Fruit fly (Drosophila melanogaster): ENCODE measurements around the gene bcn92.

bcn92 gene

DNA sequence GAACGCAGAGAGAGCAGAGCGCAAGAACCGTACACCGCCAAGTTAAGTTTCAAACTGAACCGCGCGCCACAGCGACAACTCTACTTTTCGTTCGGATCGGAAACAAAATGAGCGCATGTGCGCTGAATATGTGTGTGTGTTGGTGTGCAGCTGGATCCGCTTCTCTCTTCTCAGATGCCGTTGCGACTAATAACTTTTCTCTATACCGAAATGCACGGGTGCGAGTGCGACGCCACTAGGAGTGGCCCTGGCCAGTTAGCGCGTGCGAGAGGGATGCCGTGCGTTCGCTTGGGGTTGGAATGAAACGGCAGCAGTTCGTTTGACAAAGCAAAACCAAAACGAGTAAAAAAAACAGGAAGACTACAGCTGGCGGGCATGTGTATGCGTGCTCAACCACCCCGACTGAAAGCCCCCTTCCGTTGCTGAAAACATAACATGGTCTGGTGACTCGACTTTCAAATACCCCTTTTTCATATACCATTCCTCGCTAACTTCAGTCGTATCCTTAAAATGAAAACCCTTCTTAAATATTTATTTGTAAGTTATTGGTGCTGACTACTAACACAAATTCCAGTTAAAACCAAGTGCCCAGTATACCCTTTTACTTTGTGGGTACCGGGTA is 12.5 kb downstream of the bcn92 start (continued):
- peak; percentile 99 for TF ChIP-seq dsx (GFP tag; optimal IDR thresholded peaks at IDR 0.05; ENCODE audit: poor library complexity, severe bottlenecking)
- peak; percentile 99 for TF ChIP-seq CG7368 (GFP tag; optimal IDR thresholded peaks at IDR 0.05)
- peak; percentile 99 for TF ChIP-seq CG4318 (GFP tag; optimal IDR thresholded peaks at IDR 0.05)
- peak; percentile 99 for TF ChIP-seq CG1621 (tag; optimal IDR thresholded peaks at IDR 0.05)
- peak; percentile 100 for TF ChIP-seq Met (GFP tag; optimal IDR thresholded peaks at IDR 0.05)
- TF ChIP-seq spab (GFP tag; optimal IDR thresholded peaks at IDR 0.05): peak; percentile 99
- TF ChIP-seq svp (GFP tag): peak; percentile 100
- peak; percentile 96 for TF ChIP-seq Blimp-1 (GFP tag; optimal IDR thresholded peaks at IDR 0.05)
- peak; percentile 100 for TF ChIP-seq Lpt (GFP tag; optimal IDR thresholded peaks at IDR 0.05)
- peak; percentile 95 for TF ChIP-seq Hr38 (GFP tag; optimal IDR thresholded peaks at IDR 0.05)
- TF ChIP-seq Sox102F (GFP tag; optimal IDR thresholded peaks at IDR 0.05): peak; percentile 99
- TF ChIP-seq CG3032 (tag; optimal IDR thresholded peaks at IDR 0.05): peak; percentile 100
- TF ChIP-seq CG6163 (GFP tag; IDR thresholded peaks at IDR 0.05): peak; percentile 100
- peak; percentile 99 for TF ChIP-seq Ets21C (GFP tag; optimal IDR thresholded peaks at IDR 0.05)
- TF ChIP-seq fd59A (GFP tag; optimal IDR thresholded peaks at IDR 0.05): peak; percentile 100
- peak; percentile 98 for TF ChIP-seq CG6276 (GFP tag; optimal IDR thresholded peaks at IDR 0.05)
- peak; percentile 100 for TF ChIP-seq Hr39 (GFP tag; optimal IDR thresholded peaks at IDR 0.05)

DNA sequence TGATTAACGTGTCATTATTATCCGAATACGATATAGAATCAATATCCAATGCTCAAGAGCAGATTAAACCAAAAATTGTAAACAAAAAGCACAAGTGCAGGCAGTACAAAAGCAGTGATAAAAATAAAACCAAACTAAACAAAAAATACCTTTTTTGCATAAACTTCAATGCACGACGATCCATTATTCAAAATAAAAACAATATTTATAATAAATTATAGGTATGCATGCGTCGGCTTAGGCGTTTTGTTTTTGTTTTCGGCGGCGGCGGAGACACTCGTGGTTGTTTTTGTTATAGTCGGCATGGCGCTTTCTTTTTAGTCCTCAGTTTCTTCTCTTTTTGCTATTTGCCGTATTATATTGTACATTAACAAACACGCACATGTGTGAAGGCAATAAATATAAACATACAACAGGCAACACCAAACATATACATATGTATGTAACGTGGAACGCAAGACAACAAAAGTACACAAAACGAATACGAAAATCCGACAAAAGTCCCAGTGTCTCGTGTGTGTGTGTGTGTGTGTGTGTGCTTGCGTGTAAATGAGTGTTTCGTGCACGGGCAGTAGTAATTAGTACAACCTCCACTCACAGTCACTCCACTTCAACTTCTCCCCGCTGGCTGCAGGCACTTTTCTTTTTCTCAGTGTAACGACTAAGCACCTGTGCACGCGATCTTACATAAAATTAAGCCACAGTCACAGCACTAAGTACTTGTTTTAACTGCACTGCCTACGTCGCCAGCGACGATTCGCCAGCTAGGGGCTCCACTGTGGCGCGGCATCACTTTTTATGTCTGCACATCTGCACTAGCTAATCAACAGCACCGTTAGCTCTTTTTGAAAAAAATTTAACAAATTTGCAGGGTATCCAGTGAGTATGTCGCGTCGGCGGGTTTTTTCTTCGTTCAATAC is 13.3 kb downstream of the bcn92 start:
- peak; percentile 29 for TF ChIP-seq Eip75B (GFP tag; optimal IDR thresholded peaks at IDR 0.05)
- TF ChIP-seq CG8119 (GFP tag; IDR thresholded peaks at IDR 0.05): 0 out of 3 replicates have a peak, but pooled peaks have one; percentile 12
- TF ChIP-seq CG32006 (GFP tag; optimal IDR thresholded peaks at IDR 0.05): peak; percentile 16
- peak; percentile 26 for TF ChIP-seq lz (GFP tag; optimal IDR thresholded peaks at IDR 0.05)
- TF ChIP-seq Smox (GFP tag; optimal IDR thresholded peaks at IDR 0.05): no peak
- TF ChIP-seq CG10631 (GFP tag; optimal IDR thresholded peaks at IDR 0.05): peak; percentile 39
- TF ChIP-seq CG16779 (tag; optimal IDR thresholded peaks at IDR 0.05): no peak
- TF ChIP-seq CG11902 (GFP tag; optimal IDR thresholded peaks at IDR 0.05): peak; percentile 37
- TF ChIP-seq net (GFP tag; optimal IDR thresholded peaks at IDR 0.05): no peak
- TF ChIP-seq CG1621 (tag; optimal IDR thresholded peaks at IDR 0.05): no peak
- TF ChIP-seq Eip78C (GFP tag): peak; percentile 69
- peak; percentile 44 for TF ChIP-seq fkh (GFP tag; optimal IDR thresholded peaks at IDR 0.05)
- TF ChIP-seq CG10669 (GFP tag; optimal IDR thresholded peaks at IDR 0.05): no peak
- TF ChIP-seq svp (GFP tag): no peak
- TF ChIP-seq CG6163 (GFP tag; IDR thresholded peaks at IDR 0.05): peak; percentile 23; the same call in 2 of the 3 replicates
- TF ChIP-seq Sox102F (GFP tag; optimal IDR thresholded peaks at IDR 0.05): no peak
- no peak for TF ChIP-seq Lpt (GFP tag; optimal IDR thresholded peaks at IDR 0.05)
- TF ChIP-seq CG15336 (GFP tag; IDR thresholded peaks at IDR 0.05): peak; percentile 61; the same call in 1 of the 2 replicates
- no peak for TF ChIP-seq CG3032 (tag; optimal IDR thresholded peaks at IDR 0.05)
- TF ChIP-seq Hr39 (GFP tag; optimal IDR thresholded peaks at IDR 0.05): peak; percentile 46
- TF ChIP-seq pdm3 (GFP tag; optimal IDR thresholded peaks at IDR 0.05): peak; percentile 14
- TF ChIP-seq CG34406 (GFP tag; optimal IDR thresholded peaks at IDR 0.05): no peak
- TF ChIP-seq Gug (GFP tag; IDR thresholded peaks at IDR 0.05): peak; percentile 45
- peak; percentile 58 for TF ChIP-seq CG11294 (GFP tag; IDR thresholded peaks at IDR 0.05)
- TF ChIP-seq Met (GFP tag; optimal IDR thresholded peaks at IDR 0.05): no peak
- TF ChIP-seq dac (GFP tag; optimal IDR thresholded peaks at IDR 0.05): no peak
- no peak for TF ChIP-seq CG6854 (GFP tag; optimal IDR thresholded peaks at IDR 0.05)
- peak; percentile 9 for TF ChIP-seq acj6 (GFP tag; optimal IDR thresholded peaks at IDR 0.05)
- TF ChIP-seq CG7368 (GFP tag; optimal IDR thresholded peaks at IDR 0.05): peak; percentile 17
- TF ChIP-seq achi (GFP tag; optimal IDR thresholded peaks at IDR 0.05): no peak
- TF ChIP-seq Blimp-1 (GFP tag; optimal IDR thresholded peaks at IDR 0.05): no peak
- no peak for TF ChIP-seq CG6276 (GFP tag; optimal IDR thresholded peaks at IDR 0.05)
- peak; percentile 50 for TF ChIP-seq CG31627 (GFP tag; optimal IDR thresholded peaks at IDR 0.05)
- TF ChIP-seq esn (GFP tag; optimal IDR thresholded peaks at IDR 0.05): no peak
- no peak for TF ChIP-seq spab (GFP tag; optimal IDR thresholded peaks at IDR 0.05)
- TF ChIP-seq Hr4 (GFP tag; optimal IDR thresholded peaks at IDR 0.05): peak; percentile 46
- peak; percentile 26 for TF ChIP-seq OdsH (GFP tag; optimal IDR thresholded peaks at IDR 0.05)
- TF ChIP-seq vri (GFP tag; optimal IDR thresholded peaks at IDR 0.05): no peak
- peak; percentile 1 for TF ChIP-seq CG4318 (GFP tag; optimal IDR thresholded peaks at IDR 0.05)
- peak; percentile 31 for TF ChIP-seq Sox15 (GFP tag; optimal IDR thresholded peaks at IDR 0.05)
- peak in 1 of 2 experiments; percentile 94 for TF ChIP-seq ss (GFP tag; optimal IDR thresholded peaks at IDR 0.05)

Data from whole organism, prepupa.